Worm (Caenorhabditis elegans) whole organism, L4 larva: ENCODE data around the gene ndub-11.

Experiments
- F49E8.2 ChIP-seq: sonication (generic microtip); optimal IDR thresholded peaks from 2 replicates; lab custom pipeline; 2016; ENCODE audit warnings: missing compliant biosample characterization, mild to moderate bottlenecking, missing genetic modification characterization, borderline replicate concordance
- R02D3.7 ChIP-seq: fragments of 150-350 bp; sonication (generic microtip); optimal IDR thresholded peaks from 3 replicates; lab custom pipeline; 2014; ENCODE audit warnings: missing biosample characterization, missing genetic modification characterization
- Y5F2A.4 ChIP-seq: fragments of 200-800 bp; sonication (Bioruptor generic); optimal IDR thresholded peaks from 2 replicates; lab custom pipeline; 2018; ENCODE audit warnings: mild to moderate bottlenecking, missing genetic modification characterization, missing compliant biosample characterization
- Y75B8A.6 ChIP-seq: fragments of 200-800 bp; sonication (Bioruptor generic); IDR thresholded peaks from 2 replicates; pipeline ENCODE4 v1.3.6; 2022; ENCODE audit warnings: missing genetic modification reagents, missing genetic modification characterization, missing compliant biosample characterization
- ZK546.5 ChIP-seq, 2 experiments: sonication (generic microtip); optimal IDR thresholded peaks; 2 replicates each; lab custom pipeline; 2017; ENCODE audit warnings: missing biosample characterization in 2 of 2, missing genetic modification characterization in 2 of 2
- aha-1 ChIP-seq: fragments of 150-350 bp; peaks from one replicate; lab custom pipeline; 2014; ENCODE audit warnings: missing biosample characterization, missing genetic modification characterization
- ama-1 ChIP-seq: fragments of 150-350 bp; optimal IDR thresholded peaks from 2 replicates; lab custom pipeline; 2014; ENCODE audit warnings: inconsistent platforms, mixed read lengths
- ceh-20 ChIP-seq: fragments of 200-800 bp; sonication (Bioruptor generic); IDR thresholded peaks from 2 replicates; pipeline ENCODE4 v1.3.6; 2022; ENCODE audit warnings: missing genetic modification reagents, missing genetic modification characterization, missing compliant biosample characterization
- ceh-28 ChIP-seq: fragments of 150-350 bp; optimal IDR thresholded peaks from 2 replicates; lab custom pipeline; 2014; ENCODE audit warnings: missing biosample characterization, missing genetic modification reagents, missing genetic modification characterization
- ceh-32 ChIP-seq: sonication (generic microtip); optimal IDR thresholded peaks from 2 replicates; lab custom pipeline; 2016; ENCODE audit warnings: mild to moderate bottlenecking, missing genetic modification characterization, missing compliant biosample characterization; ENCODE audit not compliant: poor library complexity
- ceh-44 ChIP-seq: fragments of 200-800 bp; sonication (Bioruptor generic); IDR thresholded peaks from 2 replicates; pipeline ENCODE4 v1.3.6; 2022; ENCODE audit warnings: missing genetic modification reagents, missing genetic modification characterization, missing compliant biosample characterization
- ceh-62 ChIP-seq: sonication (generic microtip); optimal IDR thresholded peaks from 2 replicates; lab custom pipeline; 2017; ENCODE audit warnings: missing biosample characterization, missing genetic modification characterization
- ceh-82 ChIP-seq: sonication (generic microtip); optimal IDR thresholded peaks from 2 replicates; lab custom pipeline; 2017; ENCODE audit warnings: missing biosample characterization, missing genetic modification characterization
- cey-2 ChIP-seq: sonication (generic microtip); optimal IDR thresholded peaks from 3 replicates; lab custom pipeline; 2017; ENCODE audit warnings: missing genetic modification characterization, mild to moderate bottlenecking, missing compliant biosample characterization, antibody characterized with exemption, borderline replicate concordance; ENCODE audit not compliant: insufficient read depth
- daf-12 ChIP-seq: fragments of 150-350 bp; optimal IDR thresholded peaks from 2 replicates; lab custom pipeline; 2014; ENCODE audit warnings: missing biosample characterization, missing genetic modification reagents, missing genetic modification characterization
- daf-16 ChIP-seq, 3 experiments: sonication (generic microtip); optimal IDR thresholded peaks; 2 replicates each; lab custom pipeline; 2016 to 2017; ENCODE audit warnings: missing genetic modification characterization in 3 of 3, missing genetic modification reagents in 3 of 3, mild to moderate bottlenecking in 2 of 3, missing compliant biosample characterization in 2 of 3, missing biosample characterization in 1 of 3, moderate library complexity in 1 of 3
- daf-19 ChIP-seq: fragments of 200-800 bp; sonication (Bioruptor generic); conservative IDR thresholded peaks from 2 replicates; pipeline ENCODE4 v1.3.6; 2022; ENCODE audit warnings: missing genetic modification characterization, missing compliant biosample characterization
- dmd-6 ChIP-seq: fragments of 200-800 bp; sonication (Bioruptor generic); IDR thresholded peaks from 2 replicates; pipeline ENCODE4 v1.3.6; 2022; ENCODE audit warnings: missing genetic modification reagents, missing genetic modification characterization, missing compliant biosample characterization
- dmd-8 ChIP-seq: fragments of 200-800 bp; sonication (Bioruptor generic); IDR thresholded peaks from 2 replicates; pipeline ENCODE4 v1.3.6; 2022; ENCODE audit warnings: missing genetic modification characterization, missing compliant biosample characterization
- dve-1 ChIP-seq: sonication (generic microtip); optimal IDR thresholded peaks from 2 replicates; lab custom pipeline; 2017; ENCODE audit warnings: antibody characterized with exemption, mild to moderate bottlenecking, missing genetic modification characterization, missing compliant biosample characterization; ENCODE audit not compliant: insufficient read depth
- egl-27 ChIP-seq: sonication (generic microtip); optimal IDR thresholded peaks from 3 replicates; lab custom pipeline; 2017; ENCODE audit warnings: missing biosample characterization, missing genetic modification reagents, missing genetic modification characterization
- fos-1 ChIP-seq: fragments of 150-350 bp; optimal IDR thresholded peaks from 2 replicates; lab custom pipeline; 2014; ENCODE audit warnings: missing biosample characterization, missing genetic modification characterization
- gei-8 ChIP-seq: fragments of 200-800 bp; sonication (Bioruptor generic); optimal IDR thresholded peaks from 2 replicates; lab custom pipeline; 2018; ENCODE audit warnings: mild to moderate bottlenecking, missing genetic modification characterization, missing compliant biosample characterization
- hlh-11 ChIP-seq: fragments of 200-800 bp; sonication (Bioruptor generic); optimal IDR thresholded peaks from 2 replicates; lab custom pipeline; 2018; ENCODE audit warnings: mild to moderate bottlenecking, missing genetic modification characterization, missing compliant biosample characterization
- lin-1 ChIP-seq: fragments of 200-800 bp; sonication (Bioruptor generic); IDR thresholded peaks from 2 replicates; pipeline ENCODE4 v1.3.6; 2022; ENCODE audit warnings: missing genetic modification reagents, missing genetic modification characterization, missing compliant biosample characterization
- lin-13 ChIP-seq: fragments of 150-350 bp; optimal IDR thresholded peaks from 2 replicates; lab custom pipeline; 2014; ENCODE audit warnings: missing biosample characterization, missing genetic modification reagents, missing genetic modification characterization
- lin-39 ChIP-seq: fragments of 150-350 bp; optimal IDR thresholded peaks from 2 replicates; lab custom pipeline; 2014; ENCODE audit warnings: missing biosample characterization, missing genetic modification reagents, missing genetic modification characterization
- mep-1 ChIP-seq: fragments of 150-350 bp; sonication (generic microtip); optimal IDR thresholded peaks from 3 replicates; lab custom pipeline; 2014; ENCODE audit warnings: missing biosample characterization, missing genetic modification characterization
- mxl-2 ChIP-seq: fragments of 200-800 bp; sonication (Bioruptor generic); conservative IDR thresholded peaks from 2 replicates; pipeline ENCODE4 v1.3.6; 2022; ENCODE audit warnings: missing genetic modification reagents, missing genetic modification characterization, missing compliant biosample characterization
- mxl-3 ChIP-seq: fragments of 200-800 bp; sonication (Bioruptor generic); optimal IDR thresholded peaks from 2 replicates; lab custom pipeline; 2018; ENCODE audit warnings: mild to moderate bottlenecking, missing genetic modification characterization, missing compliant biosample characterization
- nhr-28 ChIP-seq: fragments of 150-350 bp; optimal IDR thresholded peaks from 2 replicates; lab custom pipeline; 2014; ENCODE audit warnings: missing biosample characterization, missing genetic modification characterization
- nhr-41 ChIP-seq: fragments of 200-800 bp; sonication (Bioruptor generic); IDR thresholded peaks from 2 replicates; pipeline ENCODE4 v1.3.6; 2022; ENCODE audit warnings: missing genetic modification reagents, missing genetic modification characterization, missing compliant biosample characterization
- nhr-42 ChIP-seq: fragments of 200-800 bp; sonication (Bioruptor generic); IDR thresholded peaks from 2 replicates; pipeline ENCODE4 v1.3.6; 2022; ENCODE audit warnings: missing genetic modification characterization, missing compliant biosample characterization
- nhr-48 ChIP-seq: sonication (generic microtip); optimal IDR thresholded peaks from 2 replicates; lab custom pipeline; 2016; ENCODE audit warnings: mild to moderate bottlenecking, missing genetic modification characterization, missing compliant biosample characterization
- nhr-77 ChIP-seq: fragments of 150-350 bp; optimal IDR thresholded peaks from 2 replicates; lab custom pipeline; 2014; ENCODE audit warnings: missing biosample characterization, missing genetic modification characterization
- pha-4 ChIP-seq, 2 experiments: fragments of 150-350 bp in 1 of 2; fragments of 200-800 bp in 1 of 2; sonication (Bioruptor generic) in 1 of 2; IDR thresholded peaks in 1 of 2; optimal IDR thresholded peaks in 1 of 2; 2 replicates each; pipeline versions ENCODE4 v1.3.6 to Lab custom; 2014 to 2022; ENCODE audit warnings: missing genetic modification characterization in 2 of 2, missing genetic modification reagents in 2 of 2, missing biosample characterization in 1 of 2, missing compliant biosample characterization in 1 of 2
- php-3 ChIP-seq: fragments of 200-800 bp; sonication (Bioruptor generic); IDR thresholded peaks from 2 replicates; pipeline ENCODE4 v1.3.6; 2022; ENCODE audit warnings: missing genetic modification reagents, missing genetic modification characterization, missing compliant biosample characterization
- pqm-1 ChIP-seq: sonication (generic microtip); optimal IDR thresholded peaks from 2 replicates; lab custom pipeline; 2017; ENCODE audit warnings: missing biosample characterization, missing genetic modification characterization
- sdz-12 ChIP-seq: fragments of 200-800 bp; sonication (Bioruptor generic); optimal IDR thresholded peaks from 2 replicates; lab custom pipeline; 2018; ENCODE audit warnings: mild to moderate bottlenecking, missing genetic modification characterization, missing compliant biosample characterization
- spr-1 ChIP-seq: sonication (generic microtip); optimal IDR thresholded peaks from 2 replicates; lab custom pipeline; 2016; ENCODE audit warnings: mild to moderate bottlenecking, missing genetic modification characterization, missing compliant biosample characterization
- unc-130 ChIP-seq: sonication (generic microtip); optimal IDR thresholded peaks from 2 replicates; lab custom pipeline; 2016; ENCODE audit warnings: missing genetic modification reagents, missing genetic modification characterization, missing compliant biosample characterization
- unc-39 ChIP-seq: sonication (generic microtip); optimal IDR thresholded peaks from 2 replicates; lab custom pipeline; 2017; ENCODE audit warnings: missing biosample characterization, missing genetic modification characterization
- unc-62 ChIP-seq, 3 experiments: fragments of 150-350 bp in 1 of 3; sonication (generic microtip); optimal IDR thresholded peaks in 2 of 3; peaks in 1 of 3; 1 replicate in 1 of 3; 2 replicates in 2 of 3; lab custom pipeline; 2014 to 2017; ENCODE audit warnings: missing biosample characterization in 3 of 3, missing genetic modification characterization in 3 of 3, missing genetic modification reagents in 3 of 3, missing genotype in 1 of 3
- vab-7 ChIP-seq: fragments of 200-800 bp; sonication (Bioruptor generic); IDR thresholded peaks from 2 replicates; pipeline ENCODE4 v1.3.6; 2022; ENCODE audit warnings: missing genetic modification reagents, missing genetic modification characterization, missing compliant biosample characterization
- zip-11 ChIP-seq: fragments of 200-800 bp; sonication (Bioruptor generic); IDR thresholded peaks from 2 replicates; pipeline ENCODE4 v1.3.6; 2022; ENCODE audit warnings: missing genetic modification characterization, missing compliant biosample characterization
- zip-2 ChIP-seq: fragments of 150-350 bp; optimal IDR thresholded peaks from 2 replicates; lab custom pipeline; 2014; ENCODE audit warnings: missing biosample characterization, missing genetic modification characterization
- ztf-11 ChIP-seq: fragments of 150-350 bp; optimal IDR thresholded peaks from 2 replicates; lab custom pipeline; 2014; ENCODE audit warnings: missing biosample characterization, missing genetic modification characterization

ndub-11 gene

ce11 chrIV:8164515-8164914 is 34.5 kb upstream of the ndub-11 start:
- peak in 1 of 2 experiments; percentile 94 for TF ChIP-seq unc-62 (GFP tag; optimal IDR thresholded peaks at IDR 0.05 in 1 of 2; lab: Kevin White, UChicago)
- TF ChIP-seq unc-62 (tag; optimal IDR thresholded peaks at IDR 0.05; lab: Kevin White, UChicago): no peak
- TF ChIP-seq ceh-20 (GFP tag; lab: Robert Waterston, UW): no peak
- no peak for TF ChIP-seq fos-1 (tag; lab: Kevin White, UChicago)
- no peak for TF ChIP-seq spr-1
- no peak for TF ChIP-seq sdz-12 (GFP tag; lab: Kevin White, UChicago)
- TF ChIP-seq egl-27: no peak

- TF ChIP-seq mxl-2 (GFP tag; lab: Robert Waterston, UW) (no peak), ztf-11 (tag; lab: Kevin White, UChicago) (no peak), vab-7 (no peak), dve-1 (peak; percentile 55), daf-19 (GFP tag; lab: Robert Waterston, UW) (no peak), ceh-44 (no peak), cey-2 (tag; lab: Kevin White, UChicago) (no peak), pqm-1 (tag; lab: Kevin White, UChicago) (peak; percentile 90), dmd-8 (GFP tag; lab: Robert Waterston, UW) (no peak), php-3 (GFP tag; lab: Robert Waterston, UW) (no peak), ceh-20 (GFP tag; lab: Robert Waterston, UW) (no peak), daf-16 (GFP tag; optimal IDR thresholded peaks at IDR 0.05; lab: Kevin White, UChicago) (no peak), daf-16 (tag; optimal IDR thresholded peaks at IDR 0.05; lab: Kevin White, UChicago) (peak; percentile 66), dmd-6 (GFP tag; lab: Robert Waterston, UW) (peak; percentile 67), unc-39 (tag; lab: Kevin White, UChicago) (no peak), pha-4 (GFP tag; IDR thresholded peaks at IDR 0.05; lab: Robert Waterston, UW) (no peak), pha-4 (tag; optimal IDR thresholded peaks at IDR 0.05; lab: Kevin White, UChicago) (no peak), ceh-82 (tag; lab: Kevin White, UChicago) (no peak), ZK546.5 (tag; optimal IDR thresholded peaks at IDR 0.05; lab: Kevin White, UChicago) (no peak), nhr-77 (peak; percentile 15), daf-12 (no peak), R02D3.7 (tag; lab: Kevin White, UChicago) (no peak), lin-39 (tag; lab: Kevin White, UChicago) (no peak), nhr-42 (GFP tag; lab: Robert Waterston, UW) (no peak), mep-1 (tag; lab: Kevin White, UChicago) (no peak), mxl-3 (GFP tag; lab: Kevin White, UChicago) (no peak), gei-8 (GFP tag; lab: Kevin White, UChicago) (no peak), zip-11 (GFP tag; lab: Robert Waterston, UW) (no peak), ceh-62 (tag; lab: Kevin White, UChicago) (no peak), unc-130 (no peak), hlh-11 (tag; lab: Kevin White, UChicago) (peak; percentile 70), fos-1 (tag; lab: Kevin White, UChicago) (no peak), nhr-28 (tag; lab: Kevin White, UChicago) (peak; percentile 58), aha-1 (no peak), nhr-41 (GFP tag; lab: Robert Waterston, UW) (no peak), Y75B8A.6 (GFP tag; lab: Robert Waterston, UW) (no peak)
Measured at ce11 chrIV:8163687-8164086, 33.7 kb upstream of the ndub-11 start, which contains the start of gene clec-51. Gene clec-51 (minus strand): TSS chrIV:8163800.

DNA sequence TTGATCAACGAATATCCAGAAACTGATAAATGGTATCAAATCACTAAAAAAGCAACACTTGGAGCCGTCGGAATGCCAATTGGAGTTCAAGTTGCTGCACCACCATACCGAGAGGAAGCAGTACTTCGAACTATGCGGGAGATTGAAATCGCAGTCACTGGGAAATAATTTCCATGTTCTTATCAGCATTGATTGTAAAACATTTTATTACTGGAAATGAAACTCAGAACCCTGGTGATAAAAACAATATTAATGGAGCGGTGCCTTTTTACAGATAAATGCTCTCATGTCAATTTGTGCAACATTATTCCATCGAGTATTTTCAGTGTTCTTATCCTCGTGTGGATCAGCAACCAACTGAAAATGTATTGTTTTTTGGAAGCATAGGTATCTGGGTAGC is 31.7 kb upstream of the ndub-11 start:
- TF ChIP-seq daf-12: no peak
- TF ChIP-seq Y5F2A.4 (GFP tag; lab: Kevin White, UChicago): no peak
- no peak for TF ChIP-seq cey-2 (tag; lab: Kevin White, UChicago)
- TF ChIP-seq zip-2 (tag; lab: Kevin White, UChicago): no peak
- no peak for TF ChIP-seq nhr-48 (tag; lab: Kevin White, UChicago)
- TF ChIP-seq ceh-32 (tag; lab: Kevin White, UChicago): no peak
- no peak for TF ChIP-seq dve-1
- no peak for TF ChIP-seq F49E8.2
- no peak for TF ChIP-seq lin-13 (GFP tag; lab: Kevin White, UChicago)
- TF ChIP-seq pha-4 (GFP tag; IDR thresholded peaks at IDR 0.05; lab: Robert Waterston, UW): no peak
- TF ChIP-seq pha-4 (tag; optimal IDR thresholded peaks at IDR 0.05; lab: Kevin White, UChicago): no peak
- TF ChIP-seq ceh-20 (GFP tag; lab: Robert Waterston, UW): no peak
- TF ChIP-seq ceh-28 (tag; lab: Kevin White, UChicago): no peak
- TF ChIP-seq mxl-3 (GFP tag; lab: Kevin White, UChicago): no peak
- TF ChIP-seq unc-39 (tag; lab: Kevin White, UChicago): no peak
- no peak for TF ChIP-seq lin-1 (GFP tag; lab: Robert Waterston, UW)
- peak; percentile 22 for TF ChIP-seq hlh-11 (tag; lab: Kevin White, UChicago)
- TF ChIP-seq ama-1: no peak
